Fruit fly (Drosophila melanogaster) whole organism, embryonic: ENCODE results near the gene CG12995.

Experiments
- Atf-2 ChIP-seq: fragments of 200-800 bp; sonication (Bioruptor generic); optimal IDR thresholded peaks from 2 replicates; lab custom pipeline; 2016; ENCODE audit warnings: missing biosample characterization, missing genetic modification characterization
- CG14050 ChIP-seq: fragments of 200-800 bp; sonication (Bioruptor generic); IDR thresholded peaks from 3 replicates; pipeline ENCODE4 v1.3.6; 2022; ENCODE audit warnings: missing biosample characterization, missing genetic modification characterization
- CG18011 ChIP-seq: fragments of 200-800 bp; sonication (Bioruptor generic); optimal IDR thresholded peaks from 2 replicates; lab custom pipeline; 2017; ENCODE audit warnings: missing biosample characterization, missing genetic modification characterization, mild to moderate bottlenecking, moderate library complexity, missing genotype
- Mrtf ChIP-seq: fragments of 200-800 bp; sonication (Bioruptor generic); IDR thresholded peaks from 3 replicates; pipeline ENCODE4 v1.3.6; 2022; ENCODE audit warnings: missing biosample characterization, missing genetic modification characterization
- aop ChIP-seq: fragments of 200-800 bp; sonication (Bioruptor generic); IDR thresholded peaks from 2 replicates; pipeline ENCODE4 v1.3.6; 2022; ENCODE audit warnings: missing biosample characterization, missing genetic modification characterization
- bowl ChIP-seq: fragments of 200-800 bp; sonication (Bioruptor generic); IDR thresholded peaks from 2 replicates; pipeline ENCODE4 v1.3.6; 2022; ENCODE audit warnings: missing biosample characterization, missing genetic modification characterization
- hth ChIP-seq: fragments of >200 bp; optimal IDR thresholded peaks from 2 replicates; lab custom pipeline; 2017; ENCODE audit warnings: inconsistent platforms
- insv ChIP-seq, 2 experiments: fragments of 200-800 bp; sonication (Bioruptor generic); optimal IDR thresholded peaks; 3 replicates each; lab custom pipeline; 2016 to 2018; ENCODE audit warnings: missing biosample characterization in 2 of 2, missing genetic modification characterization in 2 of 2
- ttk ChIP-seq: fragments of 200-800 bp; sonication (Bioruptor generic); IDR thresholded peaks from 2 replicates; pipeline ENCODE4 v2.1.2; 2022; ENCODE audit warnings: missing biosample characterization, missing genetic modification characterization
- vvl ChIP-seq: fragments of 200-800 bp; sonication (Bioruptor generic); IDR thresholded peaks from 2 replicates; pipeline ENCODE4 v1.3.6; 2022; ENCODE audit warnings: missing biosample characterization, missing genetic modification characterization
- wek ChIP-seq: fragments of 200-800 bp; sonication (Bioruptor generic); optimal IDR thresholded peaks from 3 replicates; lab custom pipeline; 2018; ENCODE audit warnings: missing biosample characterization, mild to moderate bottlenecking, missing genetic modification characterization, moderate library complexity

DNA sequence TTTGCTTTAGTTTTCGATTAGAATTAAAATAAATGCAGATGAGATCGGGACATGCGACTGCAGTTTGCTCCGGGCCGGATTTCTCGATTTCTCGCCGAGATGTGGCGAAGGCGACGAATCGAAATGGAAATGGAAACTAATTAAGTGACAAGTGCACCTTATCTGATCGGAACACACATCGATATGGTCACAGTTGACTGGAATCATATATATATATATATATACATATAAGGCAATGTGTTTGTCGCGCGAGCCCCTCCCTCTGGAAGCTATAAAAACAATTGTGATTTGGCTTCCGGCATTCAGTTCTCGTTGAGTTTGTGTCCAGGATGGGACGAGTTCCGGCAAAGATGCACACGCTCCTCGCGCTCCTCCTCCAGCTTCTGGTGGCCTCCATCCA, 5.2 kb upstream of the CG12995 start, which contains the start of gene CG5162:
- TF ChIP-seq CG14050 (GFP tag; lab: Robert Waterston, UW) (no peak), vvl (GFP tag; lab: Robert Waterston, UW) (no peak), CG18011 (GFP tag; lab: Kevin White, UChicago) (no peak), aop (GFP tag; lab: Robert Waterston, UW) (no peak), Mrtf (GFP tag; lab: Robert Waterston, UW) (no peak), hth (lab: Kevin White, UChicago) (no peak), bowl (GFP tag; lab: Robert Waterston, UW) (no peak), ttk (GFP tag; lab: Robert Waterston, UW) (no peak), insv (GFP tag; optimal IDR thresholded peaks at IDR 0.05; lab: Kevin White, UChicago) (no peak), Atf-2 (GFP tag; lab: Kevin White, UChicago) (no peak), wek (GFP tag; lab: Kevin White, UChicago) (no peak)
